Fruit fly (Drosophila melanogaster): ENCODE results near the gene CG32221.

The CG32221 gene

dm6 chr3L:19813075-19813903, 21.2 kb upstream of the CG32221 start, which contains the start of gene Cyp305a1:
Gene Cyp305a1 (minus strand): TSS chr3L:19813339.
- no peak for TF ChIP-seq noc (tag; optimal IDR thresholded peaks at IDR 0.05)

- TF ChIP-seq noc (tag; optimal IDR thresholded peaks at IDR 0.05), result no peak
Measured at dm6 chr3L:19815472-19816150, 18.9 kb upstream of the CG32221 start, which contains the start of gene cyc. Gene cyc (minus strand): TSS chr3L:19815938.

DNA sequence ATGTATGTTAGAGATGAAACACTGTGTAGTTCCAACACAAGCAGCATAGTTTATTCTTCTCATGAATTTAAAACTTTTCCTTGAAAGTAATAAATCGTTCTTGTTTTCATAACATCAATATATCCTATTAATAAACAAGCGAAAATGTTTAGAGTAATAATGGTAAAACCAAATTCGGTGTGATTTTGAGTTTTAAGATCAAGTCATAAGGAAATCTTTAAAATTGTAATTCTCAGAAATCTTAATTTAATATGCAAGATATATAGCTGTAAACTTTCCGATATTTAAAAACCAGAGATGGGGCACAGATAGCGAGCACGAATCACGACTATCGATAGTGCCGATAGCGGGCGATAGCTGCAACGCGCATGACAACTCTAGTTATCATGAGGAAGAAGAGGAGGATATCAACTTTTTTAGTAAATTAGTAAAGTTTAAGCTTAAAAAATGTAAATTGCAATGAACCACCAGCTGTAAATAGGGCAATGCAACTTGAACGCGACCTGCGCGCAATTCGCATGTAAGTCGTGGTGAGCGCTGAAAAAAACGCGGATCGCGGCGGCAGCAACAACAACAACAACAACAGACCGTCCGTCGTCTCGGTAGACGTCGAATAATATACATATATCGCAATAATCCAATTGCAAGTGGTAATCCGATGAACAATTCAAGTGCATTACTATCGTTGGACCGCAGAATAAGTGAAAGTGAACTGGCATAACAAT, 16.5 kb upstream of the CG32221 start, which contains the start of the genes Fibp and Deaf1:
Gene Fibp (minus strand): TSS at position 161 of the 725 bp plus-strand sequence.
Gene Deaf1 (plus strand): TSS at position 368 of the 725 bp plus-strand sequence.
- TF ChIP-seq noc (tag; optimal IDR thresholded peaks at IDR 0.05), result peak; percentile 82

- no peak for TF ChIP-seq noc (tag; optimal IDR thresholded peaks at IDR 0.05)
Measured at dm6 chr3L:19818701-19819100, 15.8 kb upstream of the CG32221 start.

dm6 chr3L:19833227-19833626, 1.2 kb upstream of the CG32221 start:
- no peak for TF ChIP-seq noc (tag; optimal IDR thresholded peaks at IDR 0.05)

DNA sequence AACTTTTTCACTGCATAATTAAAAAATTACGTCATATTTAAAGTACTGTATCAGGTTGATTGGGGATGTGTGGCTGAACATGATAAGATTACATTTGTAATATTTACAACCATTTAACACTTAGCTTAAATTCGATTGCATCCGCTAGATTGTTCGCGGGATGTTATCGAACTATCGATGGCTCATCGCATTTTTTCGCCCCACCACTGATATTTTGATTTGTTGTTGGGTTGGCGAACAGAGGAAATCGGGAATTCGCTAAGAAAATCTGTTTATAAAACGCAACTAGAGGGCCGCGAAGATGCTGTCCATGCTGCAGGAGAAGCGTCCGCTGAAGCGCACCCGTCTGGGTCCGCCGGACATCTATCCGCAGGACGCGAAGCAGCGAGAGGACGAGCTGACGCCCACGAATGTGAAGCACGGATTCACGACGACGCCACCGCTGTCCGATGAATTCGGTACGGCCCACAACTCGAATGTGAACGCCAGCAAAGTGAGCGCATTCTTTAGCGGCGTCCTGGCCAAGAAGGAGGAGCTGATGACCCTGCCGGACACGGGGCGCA, 2.0 kb downstream of the CG32221 start, which contains the start of gene kto:
Gene kto (plus strand): TSS at position 240 of the 563 bp plus-strand sequence.
- no peak for TF ChIP-seq noc (tag; optimal IDR thresholded peaks at IDR 0.05)

DNA sequence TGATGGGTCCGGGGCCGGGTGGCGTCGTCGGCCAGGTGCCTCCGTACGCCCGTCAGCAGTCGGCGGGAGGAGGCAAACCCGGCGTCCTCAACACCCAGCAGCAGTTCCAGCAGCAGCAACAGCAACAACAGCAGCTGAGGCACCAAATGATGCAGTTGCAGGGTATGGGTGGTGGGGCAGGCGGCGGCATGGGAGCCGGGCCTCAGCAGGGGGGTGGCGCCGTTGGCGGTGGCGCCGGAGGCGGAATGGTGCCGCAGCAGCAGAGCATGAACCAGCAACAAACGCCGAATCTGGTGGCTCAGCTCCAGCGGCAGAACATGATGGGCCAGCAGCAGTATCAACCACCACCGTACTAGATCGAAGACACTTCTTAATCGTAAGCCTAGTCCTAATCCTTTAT, 10.0 kb downstream of the CG32221 start:
- no peak for TF ChIP-seq noc (tag; optimal IDR thresholded peaks at IDR 0.05)

- peak; percentile 82 for TF ChIP-seq noc (tag; optimal IDR thresholded peaks at IDR 0.05)
Measured at dm6 chr3L:19845047-19845906, 10.8 kb downstream of the CG32221 start, which contains the start of gene Papss. Gene Papss (plus strand): TSS chr3L:19845293.

DNA sequence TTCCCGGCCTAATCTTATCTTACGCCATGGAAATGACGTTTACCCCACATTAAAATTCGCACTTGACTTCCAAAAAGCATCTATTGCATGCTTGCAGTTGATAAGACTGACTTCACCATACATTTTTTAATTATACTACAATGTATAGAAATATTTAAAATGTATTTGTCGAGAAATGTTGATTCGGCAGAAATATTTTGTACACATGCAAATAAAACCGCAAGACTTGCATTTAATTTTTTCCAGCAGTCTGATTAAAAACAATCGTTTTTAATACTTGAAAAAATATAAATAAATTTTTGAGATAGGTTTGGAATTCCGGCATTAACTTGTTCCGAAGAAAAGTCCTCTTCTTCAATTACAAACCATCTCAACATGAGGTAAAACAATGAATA, 11.4 kb downstream of the CG32221 start:
- TF ChIP-seq noc (tag; optimal IDR thresholded peaks at IDR 0.05), result no peak

- peak; percentile 33 for TF ChIP-seq noc (tag; optimal IDR thresholded peaks at IDR 0.05)
Measured at dm6 chr3L:19846960-19847359, 12.5 kb downstream of the CG32221 start.

- TF ChIP-seq noc (tag; optimal IDR thresholded peaks at IDR 0.05), result no peak
Measured at dm6 chr3L:19848080-19848479, 13.6 kb downstream of the CG32221 start.

DNA sequence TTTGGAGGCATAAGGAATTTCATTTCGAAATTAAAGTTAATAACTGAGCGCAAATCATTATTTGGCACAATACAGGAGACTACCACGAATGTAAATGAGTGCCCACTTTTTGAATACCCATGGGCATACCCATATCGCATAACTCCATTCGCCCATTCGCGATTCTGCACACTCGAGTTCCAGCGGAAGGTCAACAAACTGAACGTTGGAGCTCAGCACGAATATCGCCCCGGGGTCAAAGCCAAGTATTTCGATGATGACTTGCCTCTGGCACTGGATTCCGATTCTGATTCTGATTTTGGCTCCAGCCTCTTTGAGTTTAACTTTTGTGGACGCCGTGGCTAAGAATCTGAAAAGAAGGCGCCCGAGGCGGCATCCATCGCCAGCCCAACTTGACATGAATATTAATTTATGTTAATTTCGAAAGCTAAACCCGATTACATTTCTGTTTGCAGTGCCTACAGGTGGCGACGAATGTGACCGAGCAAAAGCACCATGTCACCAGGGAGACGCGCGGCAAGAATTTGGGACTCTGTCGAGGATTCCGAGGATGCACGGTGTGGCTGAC, 23.5 kb downstream of the CG32221 start:
- TF ChIP-seq noc (tag; optimal IDR thresholded peaks at IDR 0.05), result no peak

DNA sequence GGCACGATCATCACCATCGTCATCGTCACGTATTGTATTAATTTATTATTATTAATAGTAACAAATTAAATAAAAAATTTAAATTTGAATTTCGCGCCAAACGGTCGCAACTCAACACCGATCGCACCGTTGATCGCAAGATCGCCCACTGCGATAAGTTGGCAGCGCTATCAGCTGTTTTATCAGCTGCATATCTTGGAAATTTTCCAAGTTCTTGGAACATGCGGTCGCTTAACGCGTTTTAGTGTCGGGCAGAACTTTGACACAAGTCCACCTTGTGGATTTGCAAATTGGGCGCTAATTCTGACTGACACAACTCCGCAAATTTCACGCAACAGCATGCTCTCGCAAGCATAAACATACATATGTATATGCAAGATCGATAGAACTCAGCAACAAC, 26.7 kb downstream of the CG32221 start:
- peak; percentile 34 for TF ChIP-seq noc (tag; optimal IDR thresholded peaks at IDR 0.05)

DNA sequence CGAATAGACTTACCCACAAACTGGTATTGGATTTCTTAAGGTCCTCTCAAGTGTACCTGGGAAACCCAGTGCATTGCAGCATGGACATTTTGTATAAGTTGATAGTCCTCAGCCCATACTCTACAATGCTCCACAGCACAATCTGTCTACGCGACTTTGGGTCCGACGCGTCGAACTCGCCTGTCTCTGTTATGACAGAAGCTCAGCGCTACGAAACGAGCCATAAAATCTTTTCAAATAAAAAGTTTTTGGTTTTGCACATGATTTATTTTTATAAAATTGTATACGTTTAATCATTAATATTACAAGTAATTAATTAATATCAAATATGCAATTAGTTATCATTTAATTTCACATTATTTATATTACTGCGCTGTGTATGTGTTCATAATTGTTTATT, 32.8 kb downstream of the CG32221 start:
- TF ChIP-seq noc (tag; optimal IDR thresholded peaks at IDR 0.05), result no peak
